Worm (Caenorhabditis elegans) whole organism, young adult: ENCODE data around the gene T12A7.6.

Source experiments
- F10E7.11 ChIP-seq: sonication (generic microtip); optimal IDR thresholded peaks from 2 replicates; lab custom pipeline; 2017; ENCODE audit warnings: mild to moderate bottlenecking, missing genetic modification characterization, moderate library complexity, missing compliant biosample characterization
- F57C9.4 ChIP-seq: sonication (generic microtip); optimal IDR thresholded peaks from 2 replicates; lab custom pipeline; 2017; ENCODE audit warnings: mild to moderate bottlenecking, missing genetic modification characterization, missing compliant biosample characterization
- unc-130 ChIP-seq: sonication (generic microtip); optimal IDR thresholded peaks from 2 replicates; lab custom pipeline; 2016; ENCODE audit warnings: missing genetic modification reagents, missing genetic modification characterization, missing compliant biosample characterization

DNA sequence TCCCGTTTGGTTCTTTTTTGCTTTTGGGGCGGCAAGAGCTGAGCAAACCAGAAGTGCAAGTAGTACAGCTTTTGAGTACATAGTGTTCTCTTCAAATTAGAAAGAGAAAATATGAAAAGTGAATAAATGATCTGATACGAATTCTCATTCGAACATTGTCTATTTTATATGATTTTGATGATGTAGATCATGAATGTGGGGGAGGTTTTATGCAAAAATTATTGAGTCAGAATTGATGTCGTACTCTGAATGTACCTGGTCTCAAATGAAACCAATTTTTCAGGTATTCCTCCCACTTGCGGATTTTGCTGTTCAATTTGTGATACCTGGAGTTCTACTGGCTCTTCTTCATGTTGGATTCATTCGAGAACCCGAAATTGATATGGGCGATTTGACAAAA, 8.8 kb upstream of the T12A7.6 start, which contains the start of gene K01A6.4:
- TF ChIP-seq unc-130 (GFP tag; lab: Kevin White, UChicago) (no peak), F10E7.11 (tag; lab: Kevin White, UChicago) (no peak), F57C9.4 (no peak)
